Worm (Caenorhabditis elegans): Measurements from ENCODE around the gene bbs-8.

The bbs-8 gene

DNA sequence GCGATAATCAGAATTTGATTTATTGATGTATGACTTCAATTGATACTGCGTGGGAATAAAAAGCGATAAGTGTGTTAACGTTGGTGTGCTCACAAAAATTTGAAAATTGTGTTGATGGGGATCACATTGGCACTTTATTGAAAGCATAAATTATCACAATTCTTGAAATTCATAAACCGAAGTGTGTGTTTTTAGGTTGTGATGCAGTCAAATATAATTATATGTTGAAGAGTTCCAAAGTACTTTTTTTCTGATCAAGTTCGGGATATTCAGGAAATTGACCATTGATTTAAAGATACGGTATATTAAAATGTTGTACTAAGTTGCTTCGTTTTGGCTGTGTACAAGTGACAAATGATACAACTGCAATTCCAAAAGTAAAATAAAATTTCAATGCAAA is 10.8 kb upstream of the bbs-8 start, which contains the start of gene srh-28:
TSS of gene srh-28 (minus strand) at position 101 of the 400 bp plus-strand sequence.
- no peak for TF ChIP-seq Y55F3AM.14 (GFP tag; optimal IDR thresholded peaks at IDR 0.05)
- no peak for TF ChIP-seq sma-3 (GFP tag; optimal IDR thresholded peaks at IDR 0.05)
- TF ChIP-seq nhr-10 (tag; optimal IDR thresholded peaks at IDR 0.05) = no peak
- TF ChIP-seq sma-9 (GFP tag; optimal IDR thresholded peaks at IDR 0.05) = no peak
- no peak for TF ChIP-seq sma-9 (tag; optimal IDR thresholded peaks at IDR 0.05)
- TF ChIP-seq nhr-11 (tag; optimal IDR thresholded peaks at IDR 0.05) = no peak
- TF ChIP-seq blmp-1 (tag; optimal IDR thresholded peaks at IDR 0.05; ENCODE audit: insufficient read depth) = no peak
- no peak for TF ChIP-seq unc-39 (tag; optimal IDR thresholded peaks at IDR 0.05)
- TF ChIP-seq ceh-16 (tag; optimal IDR thresholded peaks at IDR 0.05) = no peak
- TF ChIP-seq skn-1 (tag; optimal IDR thresholded peaks at IDR 0.05) = no peak
- TF ChIP-seq nhr-77 (tag; optimal IDR thresholded peaks at IDR 0.05) = no peak
- TF ChIP-seq nhr-6 (tag; optimal IDR thresholded peaks at IDR 0.05) = no peak
- no peak for TF ChIP-seq mbf-1 (tag; optimal IDR thresholded peaks at IDR 0.05)
- no peak for TF ChIP-seq fos-1 (tag; optimal IDR thresholded peaks at IDR 0.05)
- TF ChIP-seq lin-13 (GFP tag; optimal IDR thresholded peaks at IDR 0.05) = no peak
- TF ChIP-seq ztf-1 (GFP tag; conservative IDR thresholded peaks at IDR 0.05) = no peak
- no peak for TF ChIP-seq ZK546.5 (tag; optimal IDR thresholded peaks at IDR 0.05)
- TF ChIP-seq unc-62 (GFP tag; optimal IDR thresholded peaks at IDR 0.05) = no peak

DNA sequence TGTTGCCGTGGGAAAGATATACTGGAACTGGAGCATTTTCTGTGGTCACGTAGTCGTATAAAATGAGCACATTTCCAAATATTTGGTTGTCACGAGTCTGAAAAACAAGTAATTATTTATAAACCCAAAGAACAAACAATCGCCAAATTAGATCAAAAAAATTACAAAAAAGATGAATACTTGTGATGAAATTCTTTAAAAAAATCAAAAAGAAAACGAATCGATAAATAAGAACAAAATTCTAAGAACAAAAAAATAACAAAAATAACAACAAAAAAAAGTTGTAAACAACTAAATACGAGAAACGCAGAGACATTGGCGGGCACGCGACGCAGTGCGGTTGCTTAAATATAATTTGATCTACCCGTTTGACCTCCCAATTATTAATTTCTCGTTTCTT is 8.9 kb upstream of the bbs-8 start, which contains the start of gene ZC404.16:
TSS of gene ZC404.16 (minus strand) at position 101 of the 400 bp plus-strand sequence.
- TF ChIP-seq nhr-23 (tag; optimal IDR thresholded peaks at IDR 0.05) (no peak), peb-1 (tag; optimal IDR thresholded peaks at IDR 0.05) (no peak), aly-2 (tag; optimal IDR thresholded peaks at IDR 0.05) (no peak), gmeb-1 (tag; optimal IDR thresholded peaks at IDR 0.05) (no peak), zag-1 (tag; optimal IDR thresholded peaks at IDR 0.05) (no peak), nhr-237 (tag; optimal IDR thresholded peaks at IDR 0.05) (no peak), blmp-1 (tag; optimal IDR thresholded peaks at IDR 0.05; ENCODE audit: insufficient read depth) (no peak), mab-5 (tag; optimal IDR thresholded peaks at IDR 0.05) (no peak), nhr-129 (tag; optimal IDR thresholded peaks at IDR 0.05) (no peak), ama-1 (optimal IDR thresholded peaks at IDR 0.05) (no peak), dmd-4 (tag; optimal IDR thresholded peaks at IDR 0.05) (no peak), egl-27 (tag; optimal IDR thresholded peaks at IDR 0.05) (no peak), C34F6.9 (tag; optimal IDR thresholded peaks at IDR 0.05) (no peak), ZK546.5 (tag; optimal IDR thresholded peaks at IDR 0.05) (no peak), lin-11 (tag; optimal IDR thresholded peaks at IDR 0.05) (no peak), ceh-16 (tag; optimal IDR thresholded peaks at IDR 0.05) (no peak)

DNA sequence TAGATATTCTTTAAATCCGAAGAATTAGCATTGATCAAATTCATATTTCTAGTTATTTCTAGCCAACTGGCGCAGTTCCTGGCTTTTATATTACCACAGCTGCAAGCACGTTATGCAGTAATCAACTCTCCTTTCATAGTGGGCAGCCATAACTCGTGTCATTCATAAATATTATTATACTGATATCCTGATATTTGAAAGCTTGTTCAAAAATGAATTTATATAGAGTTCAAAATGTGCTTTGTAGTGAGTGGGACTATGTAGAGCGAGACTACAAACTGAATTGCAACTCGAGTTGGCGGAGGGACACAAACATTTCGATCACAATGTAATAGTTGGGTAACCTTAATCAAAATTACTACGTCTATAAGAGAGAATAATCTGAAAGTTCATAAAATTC is 6.8 kb upstream of the bbs-8 start, which contains the start of gene srh-30:
TSS of gene srh-30 (minus strand) at position 101 of the 400 bp plus-strand sequence.
- TF ChIP-seq ztf-11 (tag; optimal IDR thresholded peaks at IDR 0.05) (no peak), lin-13 (GFP tag; optimal IDR thresholded peaks at IDR 0.05) (no peak), C34F6.9 (tag; optimal IDR thresholded peaks at IDR 0.05) (no peak), ztf-1 (GFP tag; conservative IDR thresholded peaks at IDR 0.05) (no peak), sma-9 (GFP tag; optimal IDR thresholded peaks at IDR 0.05) (no peak), sma-9 (tag; optimal IDR thresholded peaks at IDR 0.05) (no peak), peb-1 (tag; optimal IDR thresholded peaks at IDR 0.05) (no peak)

DNA sequence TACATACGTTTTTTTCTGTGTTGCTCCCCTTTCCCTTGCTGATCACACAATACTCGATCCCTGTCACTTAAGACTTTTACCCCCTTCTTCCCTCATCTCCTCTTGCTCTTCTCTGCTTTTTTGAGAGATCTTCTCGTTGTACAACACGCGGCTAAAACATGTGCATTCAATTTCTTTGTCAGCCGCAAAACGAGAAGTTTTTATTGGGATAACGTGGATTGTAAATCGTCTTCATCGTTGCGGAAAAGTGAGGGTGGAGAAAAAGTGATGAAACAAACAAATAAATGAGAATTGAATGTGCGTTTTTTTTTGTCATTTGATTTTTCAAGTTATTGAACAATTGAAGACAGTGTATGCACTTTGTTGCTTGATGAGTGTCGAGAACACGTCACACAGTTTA is 4.6 kb upstream of the bbs-8 start:
- TF ChIP-seq nhr-6 (tag; optimal IDR thresholded peaks at IDR 0.05) (no peak), Y55F3AM.14 (GFP tag; optimal IDR thresholded peaks at IDR 0.05) (no peak), fos-1 (tag; optimal IDR thresholded peaks at IDR 0.05) (no peak), nhr-11 (tag; optimal IDR thresholded peaks at IDR 0.05) (no peak), nhr-23 (tag; optimal IDR thresholded peaks at IDR 0.05) (no peak), peb-1 (tag; optimal IDR thresholded peaks at IDR 0.05) (no peak)

DNA sequence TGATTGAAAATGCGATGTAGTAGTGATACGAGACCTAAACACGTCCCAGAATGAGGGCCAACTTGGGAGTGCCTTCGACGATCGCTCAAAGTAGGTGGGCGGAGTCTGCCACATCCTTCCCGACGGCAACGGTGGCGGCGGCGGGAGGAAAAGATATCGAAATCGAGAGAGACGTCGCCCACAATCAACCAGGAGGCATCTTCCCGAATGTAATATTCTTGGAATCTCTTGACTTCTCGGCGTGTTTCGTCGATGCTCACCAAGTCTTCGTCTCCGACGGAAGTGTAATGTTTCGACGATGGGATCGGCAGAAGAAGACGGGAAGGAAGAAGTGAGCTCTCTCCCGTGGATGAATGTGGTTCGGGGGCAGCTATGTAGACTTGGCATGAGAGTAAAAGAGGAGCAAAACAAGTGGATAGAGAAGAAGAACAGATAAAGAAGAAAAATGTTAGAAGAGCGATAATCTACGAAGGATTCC is 3.6 kb upstream of the bbs-8 start, which contains the start of the genes T25F10.1 and clik-1:
TSS of gene T25F10.1 (plus strand) at position 51 of the 478 bp plus-strand sequence.
TSS of gene clik-1 (minus strand) at position 281 of the 478 bp plus-strand sequence.
- TF ChIP-seq sma-9 (GFP tag; optimal IDR thresholded peaks at IDR 0.05) (peak; percentile 3), sma-9 (tag; optimal IDR thresholded peaks at IDR 0.05) (no peak), F13H6.1 (tag; optimal IDR thresholded peaks at IDR 0.05) (peak; percentile 63), nhr-129 (tag; optimal IDR thresholded peaks at IDR 0.05) (peak; percentile 62), ama-1 (optimal IDR thresholded peaks at IDR 0.05) (no peak)

All from whole organism, L2 larva.